Worm (Caenorhabditis elegans): ENCODE results near the gene C24F3.2.
A peak's percentile ranks its signal among the peaks of the same experiment; 100 is the strongest.

DNA sequence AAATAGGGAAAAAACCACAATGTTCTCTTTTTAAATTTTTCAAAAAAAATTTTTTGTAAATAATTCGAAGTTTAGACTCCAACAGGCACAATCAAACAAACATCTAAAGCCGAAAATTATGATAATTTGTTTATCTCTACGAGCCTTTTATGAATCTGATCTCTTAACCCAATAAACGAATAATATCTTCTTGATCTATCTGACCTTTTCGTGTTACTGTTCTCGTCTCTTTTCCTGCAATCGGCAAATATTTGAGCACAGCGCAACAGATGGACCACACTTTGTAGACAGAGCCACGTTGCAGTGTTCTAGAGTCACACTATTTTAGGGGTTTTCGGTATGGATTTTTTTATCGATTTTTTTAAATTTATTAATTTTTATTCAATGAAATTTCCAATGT is 29.4 kb downstream of the C24F3.2 start:
- TF ChIP-seq ref-1 (GFP tag; conservative IDR thresholded peaks at IDR 0.05) (no peak), flt-1 (GFP tag; IDR thresholded peaks at IDR 0.05) (no peak), klf-2 (GFP tag; conservative IDR thresholded peaks at IDR 0.05) (no peak), ztf-29 (GFP tag; IDR thresholded peaks at IDR 0.05) (no peak), T22C8.4 (GFP tag; IDR thresholded peaks at IDR 0.05) (peak; percentile 19; the same call in 1 of the 2 replicates)

All from whole organism, midembryonic.